Fruit fly (Drosophila melanogaster): ENCODE measurements around the gene AnxB11.

- TF ChIP-seq tj (GFP tag; optimal IDR thresholded peaks at IDR 0.05), result no peak
- no peak for TF ChIP-seq CG1620 (GFP tag; optimal IDR thresholded peaks at IDR 0.05)
- no peak for TF ChIP-seq bab1 (GFP tag; optimal IDR thresholded peaks at IDR 0.05)
- no peak for TF ChIP-seq CG12768 (GFP tag; optimal IDR thresholded peaks at IDR 0.05)
- TF ChIP-seq pad (GFP tag; optimal IDR thresholded peaks at IDR 0.05), result no peak
- no peak for TF ChIP-seq CG7045 (GFP tag; optimal IDR thresholded peaks at IDR 0.05)
- TF ChIP-seq toe (GFP tag; optimal IDR thresholded peaks at IDR 0.05), result no peak
- TF ChIP-seq Crg-1 (GFP tag; optimal IDR thresholded peaks at IDR 0.05), result no peak
- TF ChIP-seq kay (GFP tag; ENCODE audit: borderline replicate concordance), result no peak
- TF ChIP-seq CG7101 (tag; optimal IDR thresholded peaks at IDR 0.05), result no peak
- TF ChIP-seq cnc (optimal IDR thresholded peaks at IDR 0.05), result no peak
Measured at dm6 chrX:16425145-16425544, 3.1 kb upstream of the AnxB11 start.
